Fruit fly (Drosophila melanogaster) S2 (cell line): ENCODE data around the gene Drgx.

ENCODE experiments used
- CG8478 ChIP-seq: fragments of >200 bp; optimal IDR thresholded peaks from 2 replicates; lab custom pipeline; 2018
- CTCF ChIP-seq, 2 experiments: fragments of >200 bp; optimal IDR thresholded peaks; 2 replicates each; lab custom pipeline; 2018

The Drgx gene

DNA sequence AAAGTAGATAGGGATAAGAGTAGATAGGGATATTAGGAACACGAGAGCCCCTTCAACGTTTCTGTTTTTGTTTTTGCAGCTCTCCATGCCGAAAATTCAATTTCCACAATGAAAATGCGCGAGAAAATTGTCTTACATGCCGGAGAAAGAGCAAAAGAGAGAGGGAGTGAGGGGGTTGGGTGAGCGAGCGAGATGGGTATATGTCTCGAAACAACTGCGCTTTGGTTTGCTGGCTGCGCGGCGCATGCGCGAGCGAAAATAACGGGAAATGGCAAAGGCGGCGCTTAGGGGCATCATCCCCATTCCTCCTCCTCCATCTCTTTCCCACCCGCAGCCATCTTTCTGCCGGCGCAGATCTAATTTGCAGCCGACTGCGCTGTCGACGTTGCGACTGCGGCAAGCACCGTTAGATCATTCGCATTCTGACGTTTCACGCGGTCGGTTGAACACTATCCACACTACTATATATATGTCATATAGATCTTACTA is at the start of gene Drgx:
Gene Drgx, plus strand, starts transcription at position 439 of the 489 bp plus-strand sequence.
- TF ChIP-seq CTCF (optimal IDR thresholded peaks at IDR 0.05; lab: Kevin White, UChicago) (peak in 1 of 2 experiments; percentile 18), CG8478 (lab: Kevin White, UChicago) (no peak)

DNA sequence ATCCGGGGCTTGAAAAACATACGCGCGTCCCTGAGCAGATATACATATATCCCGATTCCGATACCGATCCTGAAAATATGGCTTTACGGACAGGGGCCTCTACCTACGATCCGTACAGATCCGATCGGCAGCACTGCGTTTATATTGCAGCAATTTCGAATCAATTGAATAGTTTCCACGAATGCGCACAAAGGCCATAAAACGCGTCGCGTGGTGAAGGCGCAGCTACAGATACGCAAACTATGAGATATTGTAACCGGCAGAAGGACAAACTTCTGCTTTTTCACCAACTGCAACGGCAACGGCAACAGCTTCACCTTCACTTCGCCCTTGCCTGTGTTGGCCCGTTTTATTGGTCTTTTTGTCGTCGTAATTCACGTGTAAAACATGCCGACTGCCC is 47.4 kb upstream of the Drgx start:
- TF ChIP-seq CG8478 (lab: Kevin White, UChicago) (no peak), CTCF (optimal IDR thresholded peaks at IDR 0.05; lab: Kevin White, UChicago) (no peak)

DNA sequence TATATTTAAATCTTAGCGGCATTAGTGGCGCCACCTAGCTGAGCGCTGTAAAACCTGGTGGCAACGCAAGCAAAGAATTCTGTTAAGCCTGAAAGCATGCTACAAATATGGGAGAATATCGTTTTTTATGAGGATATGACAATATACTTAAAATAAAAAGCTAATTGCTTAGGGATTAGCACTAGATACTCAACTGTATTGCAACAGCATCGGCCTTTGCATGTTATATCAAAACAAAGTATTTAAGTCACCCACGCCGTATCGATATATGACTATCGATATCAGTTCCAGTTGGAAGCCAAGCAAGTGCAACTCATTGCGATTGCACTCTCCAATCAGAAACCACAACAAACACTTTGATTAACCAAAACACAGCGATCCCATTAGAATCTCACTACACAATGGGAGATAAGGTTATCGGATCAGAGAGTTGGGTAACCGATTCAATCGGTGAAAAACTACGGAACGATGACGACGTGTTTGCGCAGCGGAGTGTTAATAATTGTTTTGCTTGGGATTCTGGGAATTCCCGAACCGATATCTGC is 43.7 kb upstream of the Drgx start, which contains the start of gene Ugt36A1:
Gene Ugt36A1, plus strand, starts transcription at position 280 of the 545 bp plus-strand sequence.
- TF ChIP-seq CTCF (optimal IDR thresholded peaks at IDR 0.05; lab: Kevin White, UChicago) (peak; percentile 89 to 91), CG8478 (lab: Kevin White, UChicago) (no peak)

DNA sequence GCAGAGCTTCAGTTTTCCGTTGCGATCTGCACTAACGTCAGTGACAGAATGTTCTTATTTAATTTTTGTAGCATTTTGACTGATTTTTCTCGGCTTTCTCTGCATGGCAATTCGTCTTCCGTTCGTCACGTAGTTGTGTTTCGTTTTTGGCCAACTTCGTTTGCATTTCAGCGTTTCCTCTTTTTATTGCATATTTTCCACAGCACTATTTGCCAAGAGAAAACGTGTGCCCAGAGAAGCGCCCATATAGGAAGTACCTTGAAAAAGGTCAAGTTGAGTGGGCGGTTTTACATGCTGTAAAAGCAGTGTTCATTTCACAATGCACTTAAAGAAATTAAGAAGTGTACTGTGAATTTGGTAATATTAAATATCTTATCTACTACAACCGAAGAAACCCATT is 40.9 kb upstream of the Drgx start, which contains the start of gene CG15418:
Gene CG15418, minus strand, starts transcription at position 101 of the 400 bp plus-strand sequence.
- no peak for TF ChIP-seq CG8478 (lab: Kevin White, UChicago)
- no peak for TF ChIP-seq CTCF (optimal IDR thresholded peaks at IDR 0.05; lab: Kevin White, UChicago)

DNA sequence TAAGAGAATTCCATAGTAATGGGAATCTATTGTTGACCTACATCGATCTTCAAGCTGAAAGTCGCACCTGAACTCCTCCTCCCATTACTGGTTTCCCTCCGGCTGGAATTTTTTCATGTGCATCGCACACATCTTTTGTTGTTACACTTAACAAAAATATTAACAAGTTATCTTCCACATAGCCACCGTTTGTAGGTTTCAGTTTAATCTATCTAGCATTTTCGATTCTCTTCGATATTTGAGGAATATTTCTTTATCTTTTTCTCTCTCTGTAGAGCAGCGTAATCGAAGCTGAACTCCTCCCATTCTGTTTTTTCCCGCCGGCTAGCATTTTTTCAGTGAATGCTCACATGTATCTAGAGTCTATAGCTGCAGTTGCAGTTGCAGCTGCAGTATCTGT is 37.8 kb upstream of the Drgx start:
- TF ChIP-seq CTCF (optimal IDR thresholded peaks at IDR 0.05; lab: Kevin White, UChicago), result no peak
- no peak for TF ChIP-seq CG8478 (lab: Kevin White, UChicago)

DNA sequence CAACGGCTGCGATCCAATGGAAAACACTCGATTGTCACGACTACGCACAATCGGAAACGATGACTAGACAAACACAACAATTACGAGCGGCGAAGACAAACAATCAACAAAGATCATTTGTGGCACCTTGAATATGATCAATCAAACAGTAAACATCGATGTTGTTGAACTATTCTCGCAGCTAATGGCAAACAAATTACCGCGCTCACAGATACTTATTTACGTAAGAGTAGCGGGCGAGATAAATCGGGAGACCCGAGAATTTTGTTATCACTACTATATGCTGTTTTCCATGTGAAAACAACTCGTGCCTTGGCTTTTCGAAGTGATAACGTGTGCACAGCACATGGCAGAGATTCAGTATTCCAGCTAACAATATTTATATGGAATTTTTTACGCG is 33.7 kb upstream of the Drgx start:
- TF ChIP-seq CTCF (optimal IDR thresholded peaks at IDR 0.05; lab: Kevin White, UChicago) (no peak), CG8478 (lab: Kevin White, UChicago) (no peak)

DNA sequence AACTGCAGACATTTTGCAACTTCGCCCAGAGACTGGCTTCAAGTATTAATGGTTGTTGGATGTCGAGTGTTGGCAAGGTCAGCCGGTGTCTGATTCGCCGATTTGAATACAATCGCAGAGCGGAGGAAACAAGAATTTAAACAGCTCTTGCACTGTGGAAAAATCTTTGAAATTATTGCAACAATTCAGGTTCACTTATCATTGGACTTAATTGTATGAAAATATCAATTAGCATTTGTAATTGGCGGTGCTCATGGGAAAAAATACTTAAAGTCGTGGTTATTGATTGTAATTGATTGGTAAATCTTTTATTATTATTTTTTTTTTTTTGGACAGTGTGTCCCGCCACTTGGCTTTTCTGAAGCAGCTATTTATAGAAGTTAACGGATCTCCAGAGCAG is 33.1 kb upstream of the Drgx start:
- TF ChIP-seq CG8478 (lab: Kevin White, UChicago) (no peak), CTCF (optimal IDR thresholded peaks at IDR 0.05; lab: Kevin White, UChicago) (no peak)

DNA sequence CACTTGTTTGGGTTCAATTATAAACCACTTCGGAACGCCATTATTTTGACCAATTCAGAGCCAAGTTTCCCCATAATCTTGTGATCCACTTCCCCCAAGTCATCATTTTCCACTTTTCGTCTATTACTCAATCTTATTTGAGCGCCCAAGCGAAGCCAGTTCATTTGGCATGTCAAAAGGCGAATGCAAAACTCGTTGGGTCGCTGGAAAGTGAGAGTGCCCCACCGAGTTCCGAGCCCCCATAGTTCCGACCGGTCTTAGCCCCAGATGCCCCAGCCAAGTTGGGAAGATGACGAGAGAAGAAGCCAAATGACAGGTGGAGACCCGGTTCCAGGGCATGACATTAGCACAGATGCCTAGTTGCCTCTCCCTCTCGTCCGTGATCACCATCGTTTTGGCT is 31.8 kb upstream of the Drgx start:
- no peak for TF ChIP-seq CTCF (optimal IDR thresholded peaks at IDR 0.05; lab: Kevin White, UChicago)
- no peak for TF ChIP-seq CG8478 (lab: Kevin White, UChicago)

DNA sequence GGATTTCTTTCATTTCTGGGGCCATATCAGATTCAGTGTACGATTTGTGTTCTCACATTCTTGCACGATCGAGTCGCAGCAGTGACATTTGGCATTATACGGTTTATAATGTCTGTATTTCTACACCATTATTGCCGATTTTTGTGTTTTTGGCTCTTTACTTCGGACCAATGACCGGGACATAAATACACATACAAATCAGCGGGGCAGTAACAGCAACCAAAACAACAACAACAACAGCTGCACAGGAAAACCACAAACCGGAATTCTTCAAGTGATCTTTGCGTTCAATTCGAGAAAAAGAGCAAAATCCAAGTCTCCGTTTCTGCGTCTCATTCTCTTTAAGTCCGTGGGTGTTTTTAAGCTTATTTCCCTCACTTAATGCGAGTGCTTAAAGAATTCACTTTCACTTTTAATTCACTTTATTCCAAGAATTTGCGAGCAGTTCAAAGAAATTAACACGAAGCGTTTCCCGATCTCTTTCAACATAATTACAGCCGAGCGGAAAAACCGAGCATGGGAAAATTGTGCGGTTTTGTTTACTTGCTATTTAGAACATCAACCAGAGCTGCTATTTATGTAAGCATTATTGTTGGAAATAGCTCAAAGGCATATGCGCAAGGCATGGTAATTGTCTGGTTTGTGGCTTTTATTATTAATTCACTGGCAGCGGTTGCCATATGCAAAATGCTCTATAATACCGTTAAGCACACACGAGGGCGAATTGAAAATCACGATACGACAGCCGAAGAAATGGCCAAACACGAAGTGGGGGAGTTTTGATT is 31.1 kb upstream of the Drgx start:
- TF ChIP-seq CTCF (optimal IDR thresholded peaks at IDR 0.05; lab: Kevin White, UChicago) (no peak), CG8478 (lab: Kevin White, UChicago) (no peak)

DNA sequence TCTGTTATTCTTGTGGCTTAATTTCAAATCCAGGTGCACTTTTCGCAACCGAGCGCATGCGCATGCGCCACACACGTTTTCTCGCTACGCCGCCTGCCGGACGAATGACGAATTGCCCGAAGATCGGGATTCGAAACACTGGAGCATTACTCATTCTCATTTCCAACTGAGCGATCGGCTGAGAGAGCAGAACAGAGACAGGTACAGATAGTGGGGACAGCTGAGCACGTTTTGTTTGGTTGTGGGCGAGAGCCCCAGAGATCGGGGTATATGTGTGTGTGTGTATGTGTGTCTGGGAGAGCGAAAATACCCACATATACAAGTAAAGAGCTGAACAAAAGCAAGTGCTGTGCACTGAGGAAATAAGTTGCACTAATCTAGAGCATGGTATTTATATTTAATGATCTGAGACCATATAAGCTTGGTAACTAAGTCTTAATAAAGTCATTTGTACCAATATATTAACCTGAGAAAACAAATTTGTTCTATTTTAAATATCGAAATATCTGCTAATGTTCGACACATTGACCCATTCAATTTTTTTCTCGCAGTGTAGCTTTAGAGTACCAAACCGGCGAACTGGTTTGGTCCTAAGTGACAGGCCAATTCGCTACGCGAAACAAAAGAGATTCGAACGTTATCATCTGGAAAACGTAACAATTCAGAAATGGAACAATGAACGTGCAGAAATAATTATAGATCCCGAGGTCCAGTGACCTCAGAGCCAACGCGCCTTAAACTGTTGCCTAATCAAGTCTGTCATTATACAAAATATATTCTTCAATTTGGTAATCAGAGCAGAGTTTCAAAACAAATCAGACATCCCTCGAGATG is 30.3 kb upstream of the Drgx start:
- TF ChIP-seq CTCF (optimal IDR thresholded peaks at IDR 0.05; lab: Kevin White, UChicago) (peak; percentile 76 to 77), CG8478 (lab: Kevin White, UChicago) (no peak)

DNA sequence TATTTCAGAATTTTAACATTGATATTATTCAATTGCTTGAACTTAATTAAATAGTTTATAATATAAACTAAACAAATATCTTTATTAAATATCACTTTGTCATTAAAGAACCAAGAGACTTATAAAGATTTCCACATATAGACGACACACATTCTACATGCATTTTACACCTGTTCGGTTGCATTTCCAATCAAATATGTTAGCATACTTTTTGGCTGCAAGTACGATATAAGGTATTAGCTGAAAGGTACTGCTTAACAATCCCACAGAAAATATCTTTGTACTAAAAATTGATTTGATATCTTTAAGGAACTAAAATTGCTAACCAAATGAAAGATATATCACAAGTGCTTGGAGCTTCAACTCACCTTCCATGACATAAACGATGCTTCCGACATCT is 28.7 kb upstream of the Drgx start:
- TF ChIP-seq CTCF (optimal IDR thresholded peaks at IDR 0.05; lab: Kevin White, UChicago) (peak; percentile 30 to 66), CG8478 (lab: Kevin White, UChicago) (no peak)

DNA sequence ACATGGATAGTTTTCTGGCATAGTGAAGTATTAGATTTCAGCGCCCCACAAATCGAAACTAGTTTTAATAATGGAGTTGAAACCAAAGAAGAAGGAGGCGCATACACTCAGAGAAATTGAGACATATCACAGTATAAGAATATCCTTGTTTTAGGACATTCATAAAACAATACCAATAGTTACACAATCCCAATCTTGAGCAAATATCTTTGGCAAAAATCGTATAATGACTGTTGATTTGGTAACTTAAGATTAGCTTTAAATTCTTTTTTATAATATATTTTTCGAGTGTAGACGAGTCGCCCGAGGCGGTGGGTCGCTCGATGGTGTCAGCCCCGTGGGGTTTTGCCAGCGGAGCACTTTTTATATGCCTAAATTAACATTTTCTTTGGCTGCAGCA is 27.1 kb upstream of the Drgx start:
- TF ChIP-seq CG8478 (lab: Kevin White, UChicago) (no peak), CTCF (optimal IDR thresholded peaks at IDR 0.05; lab: Kevin White, UChicago) (no peak)

DNA sequence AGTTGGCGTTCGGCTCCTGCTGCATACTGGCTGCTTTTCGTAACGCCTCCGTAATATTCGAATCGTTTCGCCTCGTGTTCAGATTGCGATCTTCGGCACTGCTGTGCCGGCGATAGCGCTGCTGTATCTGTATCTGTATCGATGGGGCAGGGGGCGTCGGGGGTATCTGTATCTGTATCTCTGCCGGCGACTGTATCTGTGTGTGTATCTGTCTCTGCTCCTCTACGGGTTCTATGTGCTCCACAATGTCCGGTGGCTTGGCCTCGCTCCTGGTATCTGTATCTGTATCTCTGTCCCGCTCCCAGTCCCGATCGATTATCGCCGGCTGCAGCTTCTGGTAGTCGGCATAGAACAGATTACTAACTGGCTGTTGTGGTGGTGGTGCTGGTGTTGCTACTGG is 22.6 kb upstream of the Drgx start:
- no peak for TF ChIP-seq CG8478 (lab: Kevin White, UChicago)
- no peak for TF ChIP-seq CTCF (optimal IDR thresholded peaks at IDR 0.05; lab: Kevin White, UChicago)

DNA sequence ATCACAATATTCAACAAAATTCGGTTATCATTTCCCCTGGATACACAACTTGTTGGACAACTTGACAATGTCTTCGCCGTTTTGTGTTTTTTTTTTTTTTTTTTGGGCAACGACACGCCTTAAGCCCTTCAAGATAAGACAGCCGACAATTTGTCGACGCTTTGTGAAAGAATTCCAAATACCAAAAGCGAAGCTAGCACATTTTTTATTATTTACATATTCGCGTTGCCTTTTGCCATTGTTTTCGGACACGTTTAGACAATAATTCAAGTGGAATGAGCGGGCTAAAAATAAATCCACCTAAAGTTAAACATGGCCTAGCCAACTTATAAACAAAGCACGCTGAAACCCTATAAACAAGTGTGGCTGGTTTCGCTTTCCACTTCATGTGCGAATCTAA is 21.6 kb upstream of the Drgx start:
- no peak for TF ChIP-seq CG8478 (lab: Kevin White, UChicago)
- TF ChIP-seq CTCF (optimal IDR thresholded peaks at IDR 0.05; lab: Kevin White, UChicago), result no peak
